Worm (Caenorhabditis elegans): ENCODE data around the gene flp-12.

flp-12 gene

DNA sequence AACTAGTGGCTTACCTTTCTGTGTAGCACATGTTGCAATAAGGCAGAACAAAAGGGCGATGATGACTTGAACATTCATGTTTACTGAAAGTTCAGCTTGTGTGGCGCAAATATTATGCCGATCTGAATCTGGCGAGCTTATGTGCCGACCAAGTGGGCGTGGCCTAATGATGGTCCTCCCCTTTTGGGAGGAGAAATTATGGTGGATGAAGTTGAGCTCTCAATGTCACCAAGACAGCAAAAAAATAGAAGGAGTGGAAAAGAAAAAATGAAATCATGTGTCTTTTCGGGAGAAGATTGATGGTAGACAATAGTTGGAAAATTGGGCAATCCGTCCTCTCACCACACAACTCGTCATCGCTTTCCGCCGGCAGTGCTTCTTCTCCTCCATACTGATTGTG is at the start of gene flp-12:
Gene flp-12 (minus strand): TSS at position 101 of the 400 bp plus-strand sequence.
- TF ChIP-seq sea-1 (GFP tag; conservative IDR thresholded peaks at IDR 0.05), result no peak
- TF ChIP-seq F13C5.2 (tag; optimal IDR thresholded peaks at IDR 0.05), result no peak
- TF ChIP-seq hmg-4 (GFP tag; optimal IDR thresholded peaks at IDR 0.05), result no peak
- no peak for TF ChIP-seq B0310.2 (tag; optimal IDR thresholded peaks at IDR 0.05)

DNA sequence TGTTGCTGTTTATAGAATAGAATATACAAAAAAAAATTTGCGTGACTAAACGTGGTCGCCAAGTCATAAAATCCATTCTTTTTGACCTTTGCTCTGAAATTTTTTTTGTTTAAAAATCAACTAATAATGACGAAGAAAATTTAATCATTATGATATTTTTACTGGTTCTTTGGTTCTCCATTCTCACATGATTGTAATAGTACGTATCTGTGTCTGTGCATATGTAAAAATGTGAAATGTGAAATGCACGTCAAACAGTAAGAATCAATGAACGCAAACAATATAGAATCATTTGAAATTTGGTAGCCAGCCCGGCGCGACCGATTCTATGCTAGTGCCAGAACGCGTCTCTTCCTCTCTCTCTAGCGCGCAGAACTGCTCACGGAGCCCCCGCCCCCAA is 44.7 kb upstream of the flp-12 start, which contains the start of gene hosl-1:
Gene hosl-1 (plus strand): TSS at position 301 of the 400 bp plus-strand sequence.
- TF ChIP-seq ceh-13 (GFP tag; optimal IDR thresholded peaks at IDR 0.05) (no peak), flt-1 (GFP tag; IDR thresholded peaks at IDR 0.05) (no peak), pes-1 (GFP tag; IDR thresholded peaks at IDR 0.05) (no peak), F13C5.2 (tag; optimal IDR thresholded peaks at IDR 0.05) (no peak), ceh-36 (tag; optimal IDR thresholded peaks at IDR 0.05) (no peak), B0310.2 (tag; optimal IDR thresholded peaks at IDR 0.05) (no peak), aly-1 (tag; optimal IDR thresholded peaks at IDR 0.05) (no peak), hnd-1 (tag; optimal IDR thresholded peaks at IDR 0.05) (no peak), sea-1 (GFP tag; conservative IDR thresholded peaks at IDR 0.05) (no peak), tbx-37 (GFP tag; conservative IDR thresholded peaks at IDR 0.05) (no peak), ama-1 (optimal IDR thresholded peaks at IDR 0.05) (no peak), scrt-1 (GFP tag; IDR thresholded peaks at IDR 0.05) (no peak), hmg-4 (GFP tag; optimal IDR thresholded peaks at IDR 0.05) (no peak), tbx-11 (GFP tag; IDR thresholded peaks at IDR 0.05) (no peak)

DNA sequence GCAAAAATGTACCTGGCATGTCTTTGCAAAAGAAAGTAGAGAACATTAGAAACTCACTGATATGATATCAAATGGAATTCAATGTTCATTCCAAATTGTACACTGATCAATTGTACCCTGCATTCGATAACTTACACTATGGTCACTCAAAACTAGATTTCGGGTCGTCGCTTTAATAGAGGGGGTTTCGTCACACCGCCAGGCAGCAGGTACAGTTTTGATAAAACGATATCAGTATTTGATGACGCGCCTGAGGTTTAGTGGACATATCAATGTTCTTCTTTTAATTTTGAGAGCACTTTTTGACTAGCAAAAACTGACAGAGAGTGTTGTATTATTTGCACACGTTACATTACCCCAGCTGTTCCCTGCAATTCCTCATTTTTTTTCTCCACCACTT is 44.0 kb upstream of the flp-12 start:
- TF ChIP-seq ets-7 (tag; optimal IDR thresholded peaks at IDR 0.05) (no peak), tra-4 (tag; optimal IDR thresholded peaks at IDR 0.05) (no peak), pes-1 (GFP tag; IDR thresholded peaks at IDR 0.05) (no peak), ama-1 (optimal IDR thresholded peaks at IDR 0.05) (no peak), tbx-11 (GFP tag; IDR thresholded peaks at IDR 0.05) (no peak), flt-1 (GFP tag; IDR thresholded peaks at IDR 0.05) (no peak), hnd-1 (tag; optimal IDR thresholded peaks at IDR 0.05) (no peak), scrt-1 (GFP tag; IDR thresholded peaks at IDR 0.05) (no peak), tbx-37 (GFP tag; conservative IDR thresholded peaks at IDR 0.05) (no peak), ceh-13 (GFP tag; optimal IDR thresholded peaks at IDR 0.05) (no peak)

DNA sequence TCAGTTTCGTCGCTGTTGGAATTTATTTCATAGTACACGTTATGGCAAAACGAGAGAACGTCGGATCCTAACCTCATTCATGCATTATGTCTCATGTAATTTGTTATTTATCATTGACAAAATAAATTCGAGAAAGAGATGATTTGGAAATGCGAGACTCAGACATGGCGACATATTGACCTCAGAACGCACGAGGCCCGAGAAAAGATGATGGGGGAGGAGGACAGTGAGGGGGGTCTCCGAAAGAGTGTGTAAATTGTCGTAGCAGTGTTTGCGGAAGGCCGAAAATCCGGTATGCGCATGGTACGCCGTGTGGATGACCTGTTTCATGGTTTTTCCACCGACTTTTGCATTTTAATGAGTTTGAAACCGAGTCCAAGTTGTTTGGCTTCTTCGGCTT is 43.5 kb upstream of the flp-12 start:
- TF ChIP-seq F13C5.2 (tag; optimal IDR thresholded peaks at IDR 0.05) (peak; percentile 41), hmg-4 (GFP tag; optimal IDR thresholded peaks at IDR 0.05) (peak; percentile 37), flt-1 (GFP tag; IDR thresholded peaks at IDR 0.05) (peak; percentile 22; the same call in 1 of the 2 replicates), aly-1 (tag; optimal IDR thresholded peaks at IDR 0.05) (peak; percentile 6), tbx-11 (GFP tag; IDR thresholded peaks at IDR 0.05) (no peak), sea-1 (GFP tag; conservative IDR thresholded peaks at IDR 0.05) (0 out of 2 replicates have a peak, but pooled peaks have one; percentile 43), tbx-37 (GFP tag; conservative IDR thresholded peaks at IDR 0.05) (no peak)

DNA sequence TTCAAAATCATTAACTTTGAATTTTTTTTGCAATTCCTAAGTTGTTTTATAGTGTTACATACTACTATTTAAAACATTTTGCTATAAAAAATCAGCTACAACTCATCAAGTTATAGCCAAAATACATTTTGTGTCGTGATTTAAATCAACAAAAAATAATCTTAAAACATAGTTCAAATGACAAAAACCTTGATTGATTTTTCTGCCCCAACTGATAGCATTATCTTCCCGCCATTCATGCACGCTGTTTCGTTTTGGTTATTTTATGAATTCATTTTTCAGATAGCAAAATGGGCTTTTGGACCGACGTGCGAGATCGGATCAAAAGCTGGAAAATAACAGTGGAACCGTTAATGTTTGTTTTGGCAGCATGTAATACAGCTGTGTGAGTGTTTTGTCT is 39.9 kb upstream of the flp-12 start, which contains the start of gene slcr-46.1:
Gene slcr-46.1 (plus strand): TSS at position 274 of the 400 bp plus-strand sequence.
- TF ChIP-seq B0310.2 (tag; optimal IDR thresholded peaks at IDR 0.05) (no peak), tbx-11 (GFP tag; IDR thresholded peaks at IDR 0.05) (no peak), ceh-36 (tag; optimal IDR thresholded peaks at IDR 0.05) (no peak), tbx-37 (GFP tag; conservative IDR thresholded peaks at IDR 0.05) (no peak), hnd-1 (tag; optimal IDR thresholded peaks at IDR 0.05) (no peak), scrt-1 (GFP tag; IDR thresholded peaks at IDR 0.05) (no peak), sea-1 (GFP tag; conservative IDR thresholded peaks at IDR 0.05) (no peak), tra-4 (tag; optimal IDR thresholded peaks at IDR 0.05) (no peak), aly-1 (tag; optimal IDR thresholded peaks at IDR 0.05) (no peak), hmg-4 (GFP tag; optimal IDR thresholded peaks at IDR 0.05) (no peak), ceh-13 (GFP tag; optimal IDR thresholded peaks at IDR 0.05) (no peak), ets-7 (tag; optimal IDR thresholded peaks at IDR 0.05) (no peak), hmbx-1 (tag; optimal IDR thresholded peaks at IDR 0.05) (no peak), F13C5.2 (tag; optimal IDR thresholded peaks at IDR 0.05) (no peak), flt-1 (GFP tag; IDR thresholded peaks at IDR 0.05) (no peak), ama-1 (optimal IDR thresholded peaks at IDR 0.05) (no peak)

DNA sequence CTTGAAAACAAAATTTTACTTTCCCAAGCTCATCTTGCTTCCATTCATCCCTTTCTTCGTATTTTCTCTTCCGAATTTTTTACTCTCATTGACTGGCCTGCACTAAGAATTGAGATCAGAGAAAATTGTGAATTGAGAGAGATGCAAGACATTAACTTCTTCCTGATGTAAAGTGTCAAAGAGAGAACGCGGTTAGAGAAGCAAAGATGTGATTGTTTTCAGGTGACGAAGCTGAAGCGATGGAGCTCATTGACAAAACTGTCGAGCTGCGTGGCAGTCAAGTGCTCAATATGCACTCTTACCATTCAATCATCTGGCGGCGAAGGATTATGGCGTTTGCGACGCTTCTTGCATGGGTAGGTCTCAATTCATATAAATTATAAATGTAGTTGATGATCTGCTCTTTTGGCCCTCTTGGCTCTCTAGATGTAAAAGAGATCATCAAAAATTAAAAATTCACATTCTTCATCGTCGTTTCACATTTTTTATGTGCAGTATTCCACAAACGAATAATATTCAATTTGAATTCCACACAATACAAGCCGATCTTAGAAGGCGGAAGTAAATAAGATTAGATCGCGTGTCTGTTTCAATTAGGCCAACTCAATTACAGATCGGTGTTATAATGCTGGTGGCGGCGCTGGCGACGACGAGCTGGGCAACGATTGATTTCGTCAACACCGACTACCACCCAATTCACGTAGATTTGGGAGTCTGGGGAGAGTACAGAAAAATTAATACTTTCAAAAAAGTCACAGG is 36.8 kb upstream of the flp-12 start:
- TF ChIP-seq ceh-13 (GFP tag; optimal IDR thresholded peaks at IDR 0.05), result no peak
- TF ChIP-seq tbx-37 (GFP tag; conservative IDR thresholded peaks at IDR 0.05), result no peak
- TF ChIP-seq ama-1 (optimal IDR thresholded peaks at IDR 0.05), result no peak

DNA sequence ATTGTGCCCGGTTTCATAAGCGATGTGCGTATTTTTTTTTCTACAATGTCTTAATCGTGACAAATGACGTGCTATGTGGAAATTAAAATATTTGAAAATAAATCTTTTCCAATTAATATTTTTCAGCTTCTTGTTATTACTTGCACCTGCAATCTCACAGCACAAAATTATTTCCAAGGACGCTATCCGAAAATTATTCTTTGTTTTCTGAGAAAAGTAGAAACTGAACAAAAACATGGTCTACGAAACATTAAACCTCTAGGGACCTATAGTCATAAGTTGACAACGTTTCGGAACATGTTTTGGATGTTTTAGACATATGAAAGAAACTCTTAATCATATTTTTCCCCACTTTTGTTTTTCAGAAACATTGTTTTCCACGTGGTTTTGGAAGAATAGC is 36.2 kb upstream of the flp-12 start:
- no peak for TF ChIP-seq hmbx-1 (tag; optimal IDR thresholded peaks at IDR 0.05)
- no peak for TF ChIP-seq ceh-36 (tag; optimal IDR thresholded peaks at IDR 0.05)
- TF ChIP-seq scrt-1 (GFP tag; IDR thresholded peaks at IDR 0.05), result no peak
- no peak for TF ChIP-seq tbx-11 (GFP tag; IDR thresholded peaks at IDR 0.05)
- no peak for TF ChIP-seq ama-1 (optimal IDR thresholded peaks at IDR 0.05)
- no peak for TF ChIP-seq aly-1 (tag; optimal IDR thresholded peaks at IDR 0.05)
- no peak for TF ChIP-seq tra-4 (tag; optimal IDR thresholded peaks at IDR 0.05)
- TF ChIP-seq tbx-37 (GFP tag; conservative IDR thresholded peaks at IDR 0.05), result no peak
- no peak for TF ChIP-seq sea-1 (GFP tag; conservative IDR thresholded peaks at IDR 0.05)
- no peak for TF ChIP-seq flt-1 (GFP tag; IDR thresholded peaks at IDR 0.05)
- TF ChIP-seq ceh-13 (GFP tag; optimal IDR thresholded peaks at IDR 0.05), result no peak
- no peak for TF ChIP-seq hmg-4 (GFP tag; optimal IDR thresholded peaks at IDR 0.05)
- no peak for TF ChIP-seq B0310.2 (tag; optimal IDR thresholded peaks at IDR 0.05)
- TF ChIP-seq pes-1 (GFP tag; IDR thresholded peaks at IDR 0.05), result no peak
- TF ChIP-seq F13C5.2 (tag; optimal IDR thresholded peaks at IDR 0.05), result no peak

DNA sequence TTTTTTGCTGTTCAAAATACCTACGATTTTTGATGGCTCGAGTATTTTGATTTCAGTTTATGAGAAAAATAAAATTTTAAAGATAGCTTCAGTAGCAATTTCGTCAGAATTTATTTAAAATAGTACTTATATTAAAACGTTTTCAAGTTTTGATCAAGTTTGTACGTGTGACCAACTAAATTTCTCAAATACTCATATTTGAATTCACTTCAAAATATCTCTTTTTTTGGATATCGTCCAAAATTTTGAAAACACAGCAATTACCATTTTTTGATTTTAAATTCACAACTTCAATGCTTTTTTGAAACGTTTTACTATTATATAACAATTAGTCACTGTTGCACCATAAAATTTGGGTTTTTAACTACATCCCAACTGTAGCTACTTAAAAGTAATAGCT is 34.7 kb upstream of the flp-12 start:
- TF ChIP-seq hmbx-1 (tag; optimal IDR thresholded peaks at IDR 0.05) (no peak), sea-1 (GFP tag; conservative IDR thresholded peaks at IDR 0.05) (no peak), F13C5.2 (tag; optimal IDR thresholded peaks at IDR 0.05) (no peak), pes-1 (GFP tag; IDR thresholded peaks at IDR 0.05) (no peak), aly-1 (tag; optimal IDR thresholded peaks at IDR 0.05) (no peak), ceh-13 (GFP tag; optimal IDR thresholded peaks at IDR 0.05) (no peak), hmg-4 (GFP tag; optimal IDR thresholded peaks at IDR 0.05) (no peak), flt-1 (GFP tag; IDR thresholded peaks at IDR 0.05) (no peak), tbx-37 (GFP tag; conservative IDR thresholded peaks at IDR 0.05) (no peak), ets-7 (tag; optimal IDR thresholded peaks at IDR 0.05) (no peak), ama-1 (optimal IDR thresholded peaks at IDR 0.05) (no peak), scrt-1 (GFP tag; IDR thresholded peaks at IDR 0.05) (no peak)

Data from whole organism, early embryonic.